Fruit fly (Drosophila melanogaster) whole organism, embryonic: Measurements from ENCODE around the gene CG5500.
A peak's percentile ranks its signal among the peaks of the same experiment; 100 is the strongest.

ENCODE experiments used
- Antp ChIP-seq: fragments of 200-800 bp; sonication (Bioruptor generic); optimal IDR thresholded peaks from 3 replicates; lab custom pipeline; 2016; ENCODE audit warnings: missing biosample characterization, missing genetic modification characterization
- B-H1 ChIP-seq: fragments of 200-800 bp; sonication (Bioruptor generic); IDR thresholded peaks from 3 replicates; pipeline ENCODE4 v1.3.6; 2022; ENCODE audit warnings: missing biosample characterization, missing genetic modification characterization
- B-H2 ChIP-seq: fragments of 200-800 bp; sonication (Bioruptor generic); optimal IDR thresholded peaks from 2 replicates; lab custom pipeline; 2018; ENCODE audit warnings: missing biosample characterization, mild to moderate bottlenecking, missing genetic modification characterization
- Blimp-1 ChIP-seq: fragments of 200-800 bp; sonication (Bioruptor generic); optimal IDR thresholded peaks from 3 replicates; lab custom pipeline; 2018; ENCODE audit warnings: missing biosample characterization, missing genetic modification characterization, mild to moderate bottlenecking, moderate library complexity, missing genetic modification reagents
- Bteb2 ChIP-seq: fragments of 200-800 bp; sonication (Bioruptor generic); optimal IDR thresholded peaks from 2 replicates; lab custom pipeline; 2016; ENCODE audit warnings: missing biosample characterization, missing genetic modification characterization
- CG1024 ChIP-seq: fragments of 200-800 bp; sonication (Bioruptor generic); IDR thresholded peaks from 2 replicates; pipeline ENCODE4 v1.3.6; 2022; ENCODE audit warnings: missing biosample characterization, missing genetic modification characterization
- CG10274 ChIP-seq: fragments of 200-800 bp; sonication (Bioruptor generic); optimal IDR thresholded peaks from 3 replicates; lab custom pipeline; 2017; ENCODE audit warnings: missing biosample characterization, mild to moderate bottlenecking, missing genetic modification characterization
- CG11398 ChIP-seq: fragments of 200-800 bp; sonication (Bioruptor generic); optimal IDR thresholded peaks from 2 replicates; lab custom pipeline; 2016; ENCODE audit warnings: missing biosample characterization, missing genetic modification characterization
- CG11456 ChIP-seq: fragments of 200-800 bp; sonication (Bioruptor generic); IDR thresholded peaks from 3 replicates; pipeline ENCODE4 v1.3.6; 2022; ENCODE audit warnings: missing biosample characterization, missing genetic modification characterization
- CG11504 ChIP-seq: fragments of 200-800 bp; sonication (Bioruptor generic); optimal IDR thresholded peaks from 3 replicates; lab custom pipeline; 2019; ENCODE audit warnings: missing biosample characterization, mild to moderate bottlenecking, missing genetic modification characterization, moderate library complexity
- CG11560 ChIP-seq: fragments of 200-800 bp; sonication (Bioruptor generic); IDR thresholded peaks from 3 replicates; pipeline ENCODE4 v1.3.6; 2022; ENCODE audit warnings: missing biosample characterization, missing genetic modification characterization
- CG13424 ChIP-seq: fragments of 200-800 bp; sonication (Bioruptor generic); optimal IDR thresholded peaks from 2 replicates; lab custom pipeline; 2019; ENCODE audit warnings: missing biosample characterization, mild to moderate bottlenecking, missing genetic modification characterization, moderate library complexity
- CG13894 ChIP-seq: fragments of 200-800 bp; sonication (Bioruptor generic); optimal IDR thresholded peaks from 3 replicates; lab custom pipeline; 2018; ENCODE audit warnings: missing biosample characterization, mild to moderate bottlenecking, missing genetic modification characterization, moderate library complexity
- CG14441 ChIP-seq: fragments of 200-800 bp; sonication (Bioruptor generic); IDR thresholded peaks from 2 replicates; pipeline ENCODE4 v1.3.6; 2022; ENCODE audit warnings: missing biosample characterization, missing genetic modification characterization
- CG14710 ChIP-seq: fragments of 200-800 bp; sonication (Bioruptor generic); optimal IDR thresholded peaks from 3 replicates; lab custom pipeline; 2019; ENCODE audit warnings: missing biosample characterization, mild to moderate bottlenecking, missing genetic modification characterization, moderate library complexity
- CG1647 ChIP-seq: fragments of 200-800 bp; sonication (Bioruptor generic); optimal IDR thresholded peaks from 3 replicates; lab custom pipeline; 2016; ENCODE audit warnings: missing biosample characterization, missing genetic modification characterization
- CG30020 ChIP-seq: fragments of 200-800 bp; optimal IDR thresholded peaks from 2 replicates; lab custom pipeline; 2019; ENCODE audit warnings: missing biosample characterization, mild to moderate bottlenecking, missing genetic modification characterization, moderate library complexity
- CG30431 ChIP-seq: fragments of 200-800 bp; sonication (Bioruptor generic); optimal IDR thresholded peaks from 2 replicates; lab custom pipeline; 2017; ENCODE audit warnings: missing biosample characterization, missing genetic modification characterization
- CG31365 ChIP-seq: fragments of 200-800 bp; sonication (Bioruptor generic); optimal IDR thresholded peaks from 2 replicates; lab custom pipeline; 2018; ENCODE audit warnings: missing biosample characterization, mild to moderate bottlenecking, missing genetic modification characterization
- CG34224 ChIP-seq: fragments of 200-800 bp; sonication (Bioruptor generic); IDR thresholded peaks from 3 replicates; pipeline ENCODE4 v1.3.6; 2022; ENCODE audit warnings: missing biosample characterization, missing genetic modification characterization; ENCODE audit not compliant: partially characterized antibody
- CG34376 ChIP-seq: fragments of 200-800 bp; sonication (Bioruptor generic); optimal IDR thresholded peaks from 2 replicates; lab custom pipeline; 2018; ENCODE audit warnings: missing biosample characterization, mild to moderate bottlenecking, missing genetic modification characterization
- CG4404 ChIP-seq: fragments of 200-800 bp; sonication (Bioruptor generic); IDR thresholded peaks from 2 replicates; pipeline ENCODE4 v1.3.6; 2022; ENCODE audit warnings: missing biosample characterization, missing genetic modification characterization
- CG4424 ChIP-seq: fragments of 200-800 bp; sonication (Bioruptor generic); optimal IDR thresholded peaks from 3 replicates; lab custom pipeline; 2016; ENCODE audit warnings: missing biosample characterization, missing genetic modification characterization
- CG7556 ChIP-seq: fragments of 200-800 bp; sonication (Bioruptor generic); optimal IDR thresholded peaks from 2 replicates; lab custom pipeline; 2017; ENCODE audit warnings: missing biosample characterization, mild to moderate bottlenecking, missing genetic modification characterization
- CG7928 ChIP-seq: fragments of 200-800 bp; sonication (Bioruptor generic); optimal IDR thresholded peaks from 2 replicates; lab custom pipeline; 2017; ENCODE audit warnings: missing biosample characterization, mild to moderate bottlenecking, missing genetic modification characterization
- CG8089 ChIP-seq: fragments of 200-800 bp; sonication (Bioruptor generic); optimal IDR thresholded peaks from 3 replicates; lab custom pipeline; 2016; ENCODE audit warnings: missing biosample characterization, missing genetic modification characterization
- CG8281 ChIP-seq: fragments of 200-800 bp; sonication (Bioruptor generic); optimal IDR thresholded peaks from 2 replicates; lab custom pipeline; 2018; ENCODE audit warnings: missing biosample characterization, mild to moderate bottlenecking, missing genetic modification characterization, moderate library complexity
- CG9797 ChIP-seq: fragments of 200-800 bp; sonication (Bioruptor generic); optimal IDR thresholded peaks from 3 replicates; lab custom pipeline; 2018; ENCODE audit warnings: missing biosample characterization, mild to moderate bottlenecking, missing genetic modification characterization
- CG9876 ChIP-seq: fragments of 200-800 bp; sonication (Bioruptor generic); optimal IDR thresholded peaks from 2 replicates; lab custom pipeline; 2016; ENCODE audit warnings: missing biosample characterization, missing genetic modification characterization
- Camta ChIP-seq: fragments of 200-800 bp; sonication (Bioruptor generic); optimal IDR thresholded peaks from 2 replicates; lab custom pipeline; 2016; ENCODE audit warnings: missing biosample characterization, missing genetic modification characterization
- CkIIα-i1 ChIP-seq: fragments of 200-800 bp; sonication (Bioruptor generic); IDR thresholded peaks from 2 replicates; pipeline ENCODE4 v1.3.6; 2022; ENCODE audit warnings: missing biosample characterization, missing genetic modification characterization
- Drgx ChIP-seq: fragments of 200-800 bp; sonication (Bioruptor generic); IDR thresholded peaks from 2 replicates; pipeline ENCODE4 v1.3.6; 2022; ENCODE audit warnings: missing biosample characterization, missing genetic modification characterization
- Fer2 ChIP-seq: fragments of 200-800 bp; sonication (Bioruptor generic); optimal IDR thresholded peaks from 2 replicates; lab custom pipeline; 2018; ENCODE audit warnings: missing biosample characterization, mild to moderate bottlenecking, missing genetic modification characterization, moderate library complexity
- Hand ChIP-seq: fragments of 200-800 bp; sonication (Bioruptor generic); optimal IDR thresholded peaks from 2 replicates; lab custom pipeline; 2017; ENCODE audit warnings: mild to moderate bottlenecking, missing biosample characterization, missing genetic modification reagents, missing genetic modification characterization
- MTF-1 ChIP-seq: fragments of 200-800 bp; sonication (Bioruptor generic); optimal IDR thresholded peaks from 2 replicates; lab custom pipeline; 2018; ENCODE audit warnings: missing biosample characterization, mild to moderate bottlenecking, missing genetic modification characterization, borderline replicate concordance
- Scr ChIP-seq: fragments of 200-800 bp; sonication (Bioruptor generic); IDR thresholded peaks from 2 replicates; pipeline ENCODE4 v1.3.6; 2022; ENCODE audit warnings: missing biosample characterization, missing genetic modification characterization; ENCODE audit not compliant: partially characterized antibody
- Sin3A ChIP-seq: fragments of >200 bp; optimal IDR thresholded peaks from 2 replicates; lab custom pipeline; 2018
- bbx ChIP-seq: fragments of 200-800 bp; sonication (Bioruptor generic); IDR thresholded peaks from 2 replicates; pipeline ENCODE4 v1.3.6; 2022; ENCODE audit warnings: missing biosample characterization, missing genetic modification characterization; ENCODE audit not compliant: partially characterized antibody
- bowl ChIP-seq: fragments of 200-800 bp; sonication (Bioruptor generic); IDR thresholded peaks from 2 replicates; pipeline ENCODE4 v1.3.6; 2022; ENCODE audit warnings: missing biosample characterization, missing genetic modification characterization
- emc ChIP-seq: fragments of 200-800 bp; sonication (Bioruptor generic); optimal IDR thresholded peaks from 2 replicates; lab custom pipeline; 2016; ENCODE audit warnings: missing biosample characterization, missing genetic modification characterization
- fd64A ChIP-seq: fragments of 200-800 bp; sonication (Bioruptor generic); optimal IDR thresholded peaks from 3 replicates; lab custom pipeline; 2018; ENCODE audit warnings: missing biosample characterization, mild to moderate bottlenecking, missing genetic modification characterization
- ftz-f1 ChIP-seq: fragments of 200-800 bp; sonication (Bioruptor generic); optimal IDR thresholded peaks from 2 replicates; lab custom pipeline; 2016; ENCODE audit warnings: missing biosample characterization, missing genetic modification characterization
- gro ChIP-seq: fragments of 200-800 bp; sonication (Bioruptor generic); optimal IDR thresholded peaks from 2 replicates; lab custom pipeline; 2016; ENCODE audit warnings: missing biosample characterization, missing genetic modification characterization
- h ChIP-seq: fragments of >200 bp; optimal IDR thresholded peaks from 2 replicates; lab custom pipeline; 2017
- kah ChIP-seq: fragments of 200-800 bp; sonication (Bioruptor generic); optimal IDR thresholded peaks from 2 replicates; lab custom pipeline; 2018; ENCODE audit warnings: missing biosample characterization, mild to moderate bottlenecking, missing genetic modification characterization
- lab ChIP-seq: fragments of 200-800 bp; sonication (Bioruptor generic); optimal IDR thresholded peaks from 3 replicates; lab custom pipeline; 2017; ENCODE audit warnings: missing biosample characterization, missing genetic modification characterization, mild to moderate bottlenecking, moderate library complexity, missing genetic modification reagents
- lmd ChIP-seq: fragments of 200-800 bp; sonication (Bioruptor generic); IDR thresholded peaks from 2 replicates; pipeline ENCODE4 v1.3.6; 2022; ENCODE audit warnings: missing biosample characterization, missing genetic modification characterization
- pan ChIP-seq, 4 experiments: fragments of >200 bp in 3 of 4; fragments of 200-800 bp in 1 of 4; sonication (Bioruptor generic) in 1 of 4; optimal IDR thresholded peaks in 3 of 4; IDR thresholded peaks in 1 of 4; 2 replicates each; pipeline versions ENCODE4 v1.3.6 to Lab custom; 2017 to 2022; ENCODE audit warnings: missing biosample characterization in 2 of 4, missing genetic modification characterization in 2 of 4, mixed read lengths in 1 of 4
- pfk ChIP-seq: fragments of 200-800 bp; sonication (Bioruptor generic); optimal IDR thresholded peaks from 2 replicates; lab custom pipeline; 2018; ENCODE audit warnings: missing biosample characterization, mild to moderate bottlenecking, missing genetic modification characterization, moderate library complexity
- ranshi ChIP-seq: fragments of 200-800 bp; sonication (Bioruptor generic); IDR thresholded peaks from 2 replicates; pipeline ENCODE4 v1.3.6; 2022; ENCODE audit warnings: missing biosample characterization, missing genetic modification characterization
- trh ChIP-seq: fragments of 200-800 bp; sonication (Bioruptor generic); optimal IDR thresholded peaks from 2 replicates; lab custom pipeline; 2016; ENCODE audit warnings: missing biosample characterization, missing genetic modification characterization

CG5500 gene

dm6 chr3R:26853699-26854098, 22.7 kb upstream of the CG5500 start (continued):
- no peak for TF ChIP-seq CG9797 (GFP tag; lab: Kevin White, UChicago)
- TF ChIP-seq Fer2 (tag; lab: Kevin White, UChicago) = no peak
- TF ChIP-seq CG8281 = no peak
- no peak for TF ChIP-seq CG34224 (GFP tag; lab: Robert Waterston, UW)
- TF ChIP-seq CG8089 (GFP tag; lab: Kevin White, UChicago) = no peak
- TF ChIP-seq trh (GFP tag; lab: Kevin White, UChicago) = no peak
- no peak for TF ChIP-seq Sin3A (lab: Kevin White, UChicago)
- 0 out of 2 replicates have a peak, but pooled peaks have one; percentile 40 for TF ChIP-seq ranshi (GFP tag; lab: Robert Waterston, UW)
- TF ChIP-seq CG7556 (GFP tag; lab: Kevin White, UChicago) = peak; percentile 10
- no peak for TF ChIP-seq Scr
- TF ChIP-seq CG14441 = peak; percentile 47
- no peak for TF ChIP-seq CG30431
- TF ChIP-seq CG13424 (tag; lab: Kevin White, UChicago) = peak; percentile 7
- no peak for TF ChIP-seq CG11560 (tag; lab: Robert Waterston, UW)
- TF ChIP-seq Bteb2 (GFP tag; lab: Kevin White, UChicago) = no peak
- no peak for TF ChIP-seq pan (optimal IDR thresholded peaks at IDR 0.05; lab: Kevin White, UChicago)
- TF ChIP-seq pan (GFP tag; optimal IDR thresholded peaks at IDR 0.05 in 1 of 2, IDR thresholded peaks at IDR 0.05 in 1 of 2) = no peak
- TF ChIP-seq CG4404 (GFP tag; lab: Robert Waterston, UW) = no peak
- TF ChIP-seq Blimp-1 = no peak
- no peak for TF ChIP-seq CG1647 (GFP tag; lab: Kevin White, UChicago)
- no peak for TF ChIP-seq CG14710 (tag; lab: Kevin White, UChicago)
- TF ChIP-seq ftz-f1 (GFP tag; lab: Kevin White, UChicago) = no peak
- TF ChIP-seq fd64A (GFP tag; lab: Kevin White, UChicago) = no peak
- no peak for TF ChIP-seq bbx (GFP tag; lab: Robert Waterston, UW)
- 0 out of 2 replicates have a peak, but pooled peaks have one; percentile 33 for TF ChIP-seq Drgx (GFP tag; lab: Robert Waterston, UW)
- no peak for TF ChIP-seq Camta
- no peak for TF ChIP-seq CG9876
- TF ChIP-seq CG31365 (tag; lab: Kevin White, UChicago) = no peak
- no peak for TF ChIP-seq Antp (GFP tag; lab: Kevin White, UChicago)
- TF ChIP-seq lmd (GFP tag; lab: Robert Waterston, UW) = peak; percentile 43; the same call in 1 of the 2 replicates
- no peak for TF ChIP-seq B-H2 (GFP tag; lab: Kevin White, UChicago)
- TF ChIP-seq CG7928 (GFP tag; lab: Kevin White, UChicago) = no peak
- TF ChIP-seq lab = peak; percentile 50
- TF ChIP-seq CG30020 = no peak
- TF ChIP-seq CG4424 (GFP tag; lab: Kevin White, UChicago) = no peak
- TF ChIP-seq MTF-1 (GFP tag; lab: Kevin White, UChicago) = no peak
- no peak for TF ChIP-seq kah (GFP tag; lab: Kevin White, UChicago)
- TF ChIP-seq CG11504 = peak; percentile 25
- TF ChIP-seq CG1024 (GFP tag; lab: Robert Waterston, UW) = no peak
- no peak for TF ChIP-seq Hand
- no peak for TF ChIP-seq gro (GFP tag; lab: Kevin White, UChicago)
- TF ChIP-seq CG11456 (GFP tag; lab: Robert Waterston, UW) = no peak
- TF ChIP-seq bowl = no peak
- no peak for TF ChIP-seq CG13894 (tag; lab: Kevin White, UChicago)
- no peak for TF ChIP-seq CG11398
- no peak for TF ChIP-seq h (lab: Kevin White, UChicago)
- 0 out of 3 replicates have a peak, but pooled peaks have one; percentile 15 for TF ChIP-seq B-H1 (GFP tag; lab: Robert Waterston, UW)
- TF ChIP-seq CG10274 = no peak
- TF ChIP-seq CG34376 = no peak
- no peak for TF ChIP-seq pfk (GFP tag; lab: Kevin White, UChicago)
- no peak for TF ChIP-seq CkIIα-i1 (GFP tag; lab: Robert Waterston, UW)
- no peak for TF ChIP-seq emc (GFP tag; lab: Kevin White, UChicago)
